Worm (Caenorhabditis elegans): ENCODE data around the gene H38K22.7.
A peak's percentile ranks its signal among the peaks of the same experiment; 100 is the strongest.

The H38K22.7 gene

ce11 chrIII:4359900-4360299, 38.4 kb downstream of the H38K22.7 start:
- no peak for TF ChIP-seq nhr-129 (tag; optimal IDR thresholded peaks at IDR 0.05)
- no peak for TF ChIP-seq lin-39 (tag; optimal IDR thresholded peaks at IDR 0.05)
- TF ChIP-seq nhr-6 (tag; optimal IDR thresholded peaks at IDR 0.05) = no peak
- no peak for TF ChIP-seq mbf-1 (tag; optimal IDR thresholded peaks at IDR 0.05)
- TF ChIP-seq nhr-10 (tag; optimal IDR thresholded peaks at IDR 0.05) = no peak
- no peak for TF ChIP-seq ceh-16 (tag; optimal IDR thresholded peaks at IDR 0.05)
- TF ChIP-seq nhr-237 (tag; optimal IDR thresholded peaks at IDR 0.05) = no peak
- TF ChIP-seq peb-1 (tag; optimal IDR thresholded peaks at IDR 0.05) = no peak

- TF ChIP-seq F13H6.1 (tag; optimal IDR thresholded peaks at IDR 0.05) = peak; percentile 17
- TF ChIP-seq fos-1 (tag; optimal IDR thresholded peaks at IDR 0.05) = peak; percentile 28
- TF ChIP-seq sma-3 (GFP tag; optimal IDR thresholded peaks at IDR 0.05) = peak; percentile 31
- TF ChIP-seq nhr-12 (tag; optimal IDR thresholded peaks at IDR 0.05) = no peak
Measured at ce11 chrIII:4362332-4362731, 40.8 kb downstream of the H38K22.7 start.

DNA sequence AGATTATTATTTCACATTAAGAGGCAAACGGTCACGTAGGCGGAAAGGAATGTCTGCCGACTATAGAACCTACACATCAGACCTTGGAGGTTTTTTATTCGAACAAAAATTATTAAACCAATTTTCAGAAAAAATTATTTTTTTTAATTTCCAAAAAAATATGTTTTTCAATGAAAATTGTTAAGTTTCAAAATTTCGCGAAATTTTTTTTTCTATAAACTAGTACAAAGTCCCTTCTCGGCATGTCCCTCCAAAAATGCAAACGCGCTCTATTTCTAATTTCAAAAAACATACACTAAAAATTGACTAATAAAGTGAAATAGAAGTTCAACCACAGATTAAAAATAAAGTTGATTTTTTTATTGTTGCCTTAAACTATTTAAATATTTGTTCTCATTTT, 43.5 kb downstream of the H38K22.7 start, which contains the start of gene ckb-1:
Gene ckb-1 (plus strand): TSS at position 301 of the 400 bp plus-strand sequence.
- TF ChIP-seq nhr-21 (tag; optimal IDR thresholded peaks at IDR 0.05) (no peak), C34F6.9 (tag; optimal IDR thresholded peaks at IDR 0.05) (peak; percentile 24), lin-11 (tag; optimal IDR thresholded peaks at IDR 0.05) (no peak), elt-3 (tag; optimal IDR thresholded peaks at IDR 0.05) (no peak), blmp-1 (tag; optimal IDR thresholded peaks at IDR 0.05; ENCODE audit: insufficient read depth) (no peak), ceh-16 (tag; optimal IDR thresholded peaks at IDR 0.05) (no peak), nhr-25 (tag; optimal IDR thresholded peaks at IDR 0.05) (no peak), gmeb-1 (tag; optimal IDR thresholded peaks at IDR 0.05) (no peak), mdl-1 (tag; optimal IDR thresholded peaks at IDR 0.05) (no peak), nhr-77 (tag; optimal IDR thresholded peaks at IDR 0.05) (no peak), R02D3.7 (tag; optimal IDR thresholded peaks at IDR 0.05) (no peak), F13H6.1 (tag; optimal IDR thresholded peaks at IDR 0.05) (no peak), fos-1 (tag; optimal IDR thresholded peaks at IDR 0.05) (peak; percentile 29), lsy-2 (tag; optimal IDR thresholded peaks at IDR 0.05) (peak in 1 of 2 experiments; percentile 10), peb-1 (tag; optimal IDR thresholded peaks at IDR 0.05) (no peak), sem-4 (tag; optimal IDR thresholded peaks at IDR 0.05) (no peak), unc-55 (GFP tag; optimal IDR thresholded peaks at IDR 0.05) (peak; percentile 42), egl-27 (tag; optimal IDR thresholded peaks at IDR 0.05) (no peak), mab-5 (tag; optimal IDR thresholded peaks at IDR 0.05) (no peak), aly-2 (tag; optimal IDR thresholded peaks at IDR 0.05) (no peak), nhr-6 (tag; optimal IDR thresholded peaks at IDR 0.05) (no peak)

- TF ChIP-seq unc-62 (GFP tag; optimal IDR thresholded peaks at IDR 0.05) (no peak), ceh-16 (tag; optimal IDR thresholded peaks at IDR 0.05) (no peak), sma-9 (GFP tag; optimal IDR thresholded peaks at IDR 0.05) (no peak), sma-9 (tag; optimal IDR thresholded peaks at IDR 0.05) (no peak), nhr-237 (tag; optimal IDR thresholded peaks at IDR 0.05) (no peak), lin-39 (tag; optimal IDR thresholded peaks at IDR 0.05) (no peak), nhr-10 (tag; optimal IDR thresholded peaks at IDR 0.05) (no peak), nhr-129 (tag; optimal IDR thresholded peaks at IDR 0.05) (no peak), lin-11 (tag; optimal IDR thresholded peaks at IDR 0.05) (no peak), unc-39 (tag; optimal IDR thresholded peaks at IDR 0.05) (no peak), peb-1 (tag; optimal IDR thresholded peaks at IDR 0.05) (no peak), F13H6.1 (tag; optimal IDR thresholded peaks at IDR 0.05) (no peak), ama-1 (optimal IDR thresholded peaks at IDR 0.05) (no peak)
Measured at ce11 chrIII:4367649-4368048, 46.1 kb downstream of the H38K22.7 start, which contains the start of gene ckb-2. ckb-2 (plus strand) TSS chrIII:4367949.

DNA sequence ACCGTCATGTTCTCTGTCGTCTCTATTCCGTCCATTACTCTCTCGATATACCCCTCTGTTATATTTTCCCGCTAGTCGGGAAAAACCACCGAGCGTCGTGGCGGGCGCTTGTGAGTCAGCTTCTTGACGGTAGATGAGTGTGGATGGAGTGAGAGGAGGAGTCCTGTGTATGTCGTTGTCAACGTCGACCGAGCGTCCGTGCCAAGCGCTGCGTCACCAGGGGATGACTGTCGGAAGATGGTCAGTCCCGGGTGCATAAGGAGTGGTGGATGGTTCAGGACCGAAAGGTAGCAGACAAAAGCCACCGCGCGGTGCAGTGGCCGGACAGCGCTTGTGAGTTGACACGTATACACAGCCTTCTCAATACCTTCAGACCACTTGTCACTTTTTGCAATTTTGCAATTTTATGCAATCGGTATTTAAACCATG, 47.9 kb downstream of the H38K22.7 start:
- TF ChIP-seq fos-1 (tag; optimal IDR thresholded peaks at IDR 0.05) (peak; percentile 64), nhr-129 (tag; optimal IDR thresholded peaks at IDR 0.05) (peak; percentile 63), C34F6.9 (tag; optimal IDR thresholded peaks at IDR 0.05) (peak; percentile 15), unc-55 (GFP tag; optimal IDR thresholded peaks at IDR 0.05) (peak; percentile 14), F13H6.1 (tag; optimal IDR thresholded peaks at IDR 0.05) (peak; percentile 30), crh-2 (tag; optimal IDR thresholded peaks at IDR 0.05) (peak; percentile 43), nhr-21 (tag; optimal IDR thresholded peaks at IDR 0.05) (peak; percentile 39), sma-3 (GFP tag; optimal IDR thresholded peaks at IDR 0.05) (peak; percentile 45)

Data from whole organism, L2 larva.